Worm (Caenorhabditis elegans) whole organism, young adult: ENCODE measurements around the gene F56A8.5.

Source experiments
- B0336.3 ChIP-seq: fragments of 200-800 bp; sonication (Bioruptor generic); IDR thresholded peaks from 2 replicates; pipeline ENCODE4 v1.3.6; 2022; ENCODE audit warnings: missing genetic modification characterization, missing compliant biosample characterization
- C17E4.6 ChIP-seq: fragments of 200-800 bp; sonication (Bioruptor generic); IDR thresholded peaks from 2 replicates; pipeline ENCODE4 v1.3.6; 2022; ENCODE audit warnings: missing genetic modification reagents, missing genetic modification characterization, missing compliant biosample characterization
- F10E7.11 ChIP-seq: sonication (generic microtip); optimal IDR thresholded peaks from 2 replicates; lab custom pipeline; 2017; ENCODE audit warnings: mild to moderate bottlenecking, missing genetic modification characterization, moderate library complexity, missing compliant biosample characterization
- K11D2.4 ChIP-seq: fragments of 200-800 bp; sonication (Bioruptor generic); IDR thresholded peaks from 2 replicates; pipeline ENCODE4 v1.3.6; 2022; ENCODE audit warnings: missing genetic modification reagents, missing genetic modification characterization, missing compliant biosample characterization
- K12H6.12 ChIP-seq: fragments of 200-800 bp; sonication (Bioruptor generic); optimal IDR thresholded peaks from 2 replicates; lab custom pipeline; 2018; ENCODE audit warnings: mild to moderate bottlenecking, missing genetic modification characterization, missing compliant biosample characterization
- Y95B8A.8 ChIP-seq: fragments of 200-800 bp; sonication (Bioruptor generic); IDR thresholded peaks from 2 replicates; pipeline ENCODE4 v1.3.6; 2022; ENCODE audit warnings: missing genetic modification reagents, missing genetic modification characterization, missing compliant biosample characterization
- atf-7 ChIP-seq: sonication (generic microtip); optimal IDR thresholded peaks from 2 replicates; lab custom pipeline; 2017; ENCODE audit warnings: mild to moderate bottlenecking, missing genetic modification characterization, missing compliant biosample characterization
- attf-3 ChIP-seq: fragments of 200-800 bp; sonication (Bioruptor generic); conservative IDR thresholded peaks from 2 replicates; pipeline ENCODE4 v1.3.6; 2022; ENCODE audit warnings: missing genetic modification reagents, missing genetic modification characterization, missing compliant biosample characterization
- attf-5 ChIP-seq: fragments of 200-800 bp; sonication (Bioruptor generic); optimal IDR thresholded peaks from 2 replicates; lab custom pipeline; 2018; ENCODE audit warnings: mild to moderate bottlenecking, missing genetic modification characterization, missing compliant biosample characterization
- cebp-1 ChIP-seq, 2 experiments: fragments of 200-800 bp in 1 of 2; sonication (Bioruptor generic) in 1 of 2; sonication (generic microtip) in 1 of 2; IDR thresholded peaks in 1 of 2; optimal IDR thresholded peaks in 1 of 2; 2 replicates each; pipeline versions ENCODE4 v1.3.6 to Lab custom; 2017 to 2022; ENCODE audit warnings: missing compliant biosample characterization in 2 of 2, missing genetic modification characterization in 2 of 2, mild to moderate bottlenecking in 1 of 2, missing genetic modification reagents in 1 of 2, moderate library complexity in 1 of 2
- ceh-100 ChIP-seq: fragments of 200-800 bp; sonication (Bioruptor generic); IDR thresholded peaks from 2 replicates; pipeline ENCODE4 v1.3.6; 2022; ENCODE audit warnings: missing genetic modification reagents, missing genetic modification characterization, missing compliant biosample characterization
- ceh-27 ChIP-seq: fragments of 200-800 bp; sonication (Bioruptor generic); optimal IDR thresholded peaks from 2 replicates; lab custom pipeline; 2018; ENCODE audit warnings: mild to moderate bottlenecking, missing genetic modification characterization, moderate library complexity, missing compliant biosample characterization
- chd-7 ChIP-seq: sonication (generic microtip); optimal IDR thresholded peaks from 2 replicates; lab custom pipeline; 2016; ENCODE audit warnings: mild to moderate bottlenecking, missing genetic modification characterization, moderate library complexity, missing compliant biosample characterization
- dox-1 ChIP-seq: fragments of 200-800 bp; sonication (Bioruptor generic); IDR thresholded peaks from 2 replicates; pipeline ENCODE4 v1.3.6; 2022; ENCODE audit warnings: missing genetic modification reagents, missing genetic modification characterization, missing compliant biosample characterization
- dpl-1 ChIP-seq: fragments of 150-350 bp; optimal IDR thresholded peaks from 2 replicates; lab custom pipeline; 2014; ENCODE audit warnings: missing biosample characterization, missing genetic modification reagents, missing genetic modification characterization
- efl-1 ChIP-seq: fragments of 150-350 bp; optimal IDR thresholded peaks from 2 replicates; lab custom pipeline; 2014; ENCODE audit warnings: missing biosample characterization, missing genetic modification reagents, missing genetic modification characterization
- egrh-3 ChIP-seq: fragments of 200-800 bp; sonication (Bioruptor generic); IDR thresholded peaks from 2 replicates; pipeline ENCODE4 v1.3.6; 2022; ENCODE audit warnings: missing genetic modification reagents, missing genetic modification characterization, missing compliant biosample characterization
- ekl-4 ChIP-seq: fragments of 200-800 bp; sonication (Bioruptor generic); IDR thresholded peaks from 2 replicates; pipeline ENCODE4 v1.3.6; 2022; ENCODE audit warnings: missing genetic modification reagents, missing genetic modification characterization, missing compliant biosample characterization
- ets-4 ChIP-seq: fragments of 200-800 bp; sonication (Bioruptor generic); optimal IDR thresholded peaks from 2 replicates; lab custom pipeline; 2018; ENCODE audit warnings: mild to moderate bottlenecking, missing genetic modification characterization, missing compliant biosample characterization
- him-1 ChIP-seq: sonication (generic microtip); optimal IDR thresholded peaks from 2 replicates; lab custom pipeline; 2016; ENCODE audit warnings: missing genotype, missing genetic modification reagents, missing genetic modification characterization, missing compliant biosample characterization
- hlh-12 ChIP-seq: sonication (generic microtip); optimal IDR thresholded peaks from 2 replicates; lab custom pipeline; 2016; ENCODE audit warnings: missing genetic modification characterization, missing compliant biosample characterization
- hmg-1.2 ChIP-seq: fragments of 200-800 bp; sonication (Bioruptor generic); IDR thresholded peaks from 2 replicates; pipeline ENCODE4 v1.3.6; 2022; ENCODE audit warnings: missing genetic modification reagents, missing genetic modification characterization, missing compliant biosample characterization
- hmg-20 ChIP-seq: fragments of 200-800 bp; sonication (Bioruptor generic); IDR thresholded peaks from 2 replicates; pipeline ENCODE4 v1.3.6; 2022; ENCODE audit warnings: missing genetic modification reagents, missing genetic modification characterization, missing compliant biosample characterization
- lag-1 ChIP-seq: fragments of 200-800 bp; sonication (Bioruptor generic); IDR thresholded peaks from 2 replicates; pipeline ENCODE4 v1.3.6; 2022; ENCODE audit warnings: missing genetic modification reagents, missing genetic modification characterization, missing compliant biosample characterization
- let-607 ChIP-seq, 2 experiments: fragments of 200-800 bp in 1 of 2; sonication (Bioruptor generic) in 1 of 2; sonication (generic microtip) in 1 of 2; optimal IDR thresholded peaks; 2 replicates each; lab custom pipeline; 2016 to 2018; ENCODE audit warnings: mild to moderate bottlenecking in 2 of 2, missing compliant biosample characterization in 2 of 2, missing genetic modification characterization in 2 of 2, moderate library complexity in 2 of 2, missing genotype in 1 of 2
- lin-26 ChIP-seq: fragments of 200-800 bp; sonication (Bioruptor generic); IDR thresholded peaks from 2 replicates; pipeline ENCODE4 v1.3.6; 2022; ENCODE audit warnings: missing genetic modification reagents, missing genetic modification characterization, missing compliant biosample characterization
- lin-35 ChIP-seq, 3 experiments: fragments of 150-350 bp in 2 of 3; sonication (generic microtip) in 1 of 3; optimal IDR thresholded peaks; 2 replicates each; lab custom pipeline; 2014 to 2018; ENCODE audit warnings: missing biosample characterization in 3 of 3, missing genetic modification characterization in 3 of 3, missing genetic modification reagents in 3 of 3
- lin-40 ChIP-seq: sonication (generic microtip); optimal IDR thresholded peaks from 2 replicates; lab custom pipeline; 2016; ENCODE audit warnings: missing genetic modification characterization, mild to moderate bottlenecking, missing compliant biosample characterization, missing genotype, missing genetic modification reagents
- madf-10 ChIP-seq: sonication (generic microtip); optimal IDR thresholded peaks from 2 replicates; lab custom pipeline; 2016; ENCODE audit warnings: mild to moderate bottlenecking, missing genetic modification characterization, missing compliant biosample characterization
- mcd-1 ChIP-seq: fragments of 200-800 bp; sonication (Bioruptor generic); IDR thresholded peaks from 2 replicates; pipeline ENCODE4 v1.3.6; 2022; ENCODE audit warnings: missing genetic modification reagents, missing genetic modification characterization, missing compliant biosample characterization
- nfyb-1 ChIP-seq: fragments of 200-800 bp; sonication (Bioruptor generic); IDR thresholded peaks from 2 replicates; pipeline ENCODE4 v1.3.6; 2022; ENCODE audit warnings: missing genetic modification reagents, missing genetic modification characterization, missing compliant biosample characterization
- nhr-80 ChIP-seq: sonication (generic microtip); optimal IDR thresholded peaks from 2 replicates; lab custom pipeline; 2016; ENCODE audit warnings: missing genetic modification characterization, missing compliant biosample characterization
- pbrm-1 ChIP-seq: fragments of 200-800 bp; sonication (Bioruptor generic); IDR thresholded peaks from 2 replicates; pipeline ENCODE4 v1.3.6; 2022; ENCODE audit warnings: missing genetic modification reagents, missing genetic modification characterization, missing compliant biosample characterization
- pha-4 ChIP-seq: fragments of 150-350 bp; sonication (generic microtip); optimal IDR thresholded peaks from 2 replicates; lab custom pipeline; 2014; ENCODE audit warnings: missing biosample characterization, missing genetic modification reagents, missing genetic modification characterization
- tbp1 ChIP-seq: fragments of 200-800 bp; sonication (Bioruptor generic); optimal IDR thresholded peaks from 2 replicates; lab custom pipeline; 2018; ENCODE audit warnings: mild to moderate bottlenecking, missing genetic modification characterization, missing compliant biosample characterization
- tlf-1 ChIP-seq: fragments of 200-800 bp; sonication (Bioruptor generic); optimal IDR thresholded peaks from 2 replicates; lab custom pipeline; 2018; ENCODE audit warnings: mild to moderate bottlenecking, missing genetic modification characterization, missing compliant biosample characterization
- unc-62 ChIP-seq: fragments of 150-350 bp; optimal IDR thresholded peaks from 2 replicates; lab custom pipeline; 2014; ENCODE audit warnings: missing biosample characterization, missing genetic modification reagents, missing genetic modification characterization
- zfh-2 ChIP-seq: fragments of 200-800 bp; sonication (Bioruptor generic); conservative IDR thresholded peaks from 2 replicates; pipeline ENCODE4 v1.3.6; 2022; ENCODE audit warnings: missing genetic modification reagents, missing genetic modification characterization, missing compliant biosample characterization
- ztf-22 ChIP-seq: fragments of 200-800 bp; sonication (Bioruptor generic); optimal IDR thresholded peaks from 2 replicates; lab custom pipeline; 2018; ENCODE audit warnings: mild to moderate bottlenecking, missing genetic modification characterization, moderate library complexity, missing compliant biosample characterization
- ztf-25 ChIP-seq: fragments of 200-800 bp; sonication (Bioruptor generic); IDR thresholded peaks from 2 replicates; pipeline ENCODE4 v1.3.6; 2022; ENCODE audit warnings: missing genetic modification reagents, missing genetic modification characterization, missing compliant biosample characterization
- ztf-3 ChIP-seq: fragments of 200-800 bp; sonication (Bioruptor generic); optimal IDR thresholded peaks from 2 replicates; lab custom pipeline; 2018; ENCODE audit warnings: mild to moderate bottlenecking, missing genetic modification characterization, missing compliant biosample characterization
- ztf-6 ChIP-seq: fragments of 200-800 bp; sonication (Bioruptor generic); IDR thresholded peaks from 2 replicates; pipeline ENCODE4 v1.3.6; 2022; ENCODE audit warnings: missing genetic modification reagents, missing genetic modification characterization, missing compliant biosample characterization

The F56A8.5 gene

DNA sequence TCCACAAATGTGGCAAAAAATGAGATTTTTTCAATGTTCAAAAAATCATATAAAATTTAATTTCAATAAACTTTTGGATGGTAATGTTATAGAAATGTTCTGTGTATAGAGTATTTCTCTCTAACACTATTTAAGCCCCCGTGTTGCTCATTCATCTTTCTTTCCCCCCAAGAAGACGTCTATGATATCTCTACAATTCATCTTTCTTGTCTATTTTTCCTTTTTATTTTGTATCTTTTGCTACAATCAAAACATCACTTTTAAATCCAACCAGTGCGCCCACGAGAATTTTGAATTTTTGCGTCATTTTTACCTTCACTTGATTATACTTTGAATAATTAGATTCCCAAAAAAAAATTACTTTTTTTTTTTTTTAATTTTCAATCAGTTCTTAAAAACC is 7.1 kb downstream of the F56A8.5 start:
- TF ChIP-seq hlh-12 (no peak), ets-4 (GFP tag; lab: Kevin White, UChicago) (no peak), dpl-1 (GFP tag; lab: Kevin White, UChicago) (no peak), pha-4 (tag; lab: Kevin White, UChicago) (no peak), tbp1 (GFP tag; lab: Kevin White, UChicago) (no peak), lag-1 (GFP tag; lab: Robert Waterston, UW) (no peak), B0336.3 (GFP tag; lab: Robert Waterston, UW) (no peak), hmg-20 (GFP tag; lab: Robert Waterston, UW) (no peak), tlf-1 (GFP tag; lab: Kevin White, UChicago) (no peak), F10E7.11 (tag; lab: Kevin White, UChicago) (no peak), ztf-3 (GFP tag; lab: Kevin White, UChicago) (no peak), cebp-1 (GFP tag; IDR thresholded peaks at IDR 0.05; lab: Robert Waterston, UW) (no peak), cebp-1 (tag; optimal IDR thresholded peaks at IDR 0.05; lab: Kevin White, UChicago) (no peak), let-607 (tag; optimal IDR thresholded peaks at IDR 0.05; lab: Kevin White, UChicago) (no peak), ztf-6 (GFP tag; lab: Robert Waterston, UW) (no peak), him-1 (tag; lab: Kevin White, UChicago) (no peak), attf-3 (no peak)

DNA sequence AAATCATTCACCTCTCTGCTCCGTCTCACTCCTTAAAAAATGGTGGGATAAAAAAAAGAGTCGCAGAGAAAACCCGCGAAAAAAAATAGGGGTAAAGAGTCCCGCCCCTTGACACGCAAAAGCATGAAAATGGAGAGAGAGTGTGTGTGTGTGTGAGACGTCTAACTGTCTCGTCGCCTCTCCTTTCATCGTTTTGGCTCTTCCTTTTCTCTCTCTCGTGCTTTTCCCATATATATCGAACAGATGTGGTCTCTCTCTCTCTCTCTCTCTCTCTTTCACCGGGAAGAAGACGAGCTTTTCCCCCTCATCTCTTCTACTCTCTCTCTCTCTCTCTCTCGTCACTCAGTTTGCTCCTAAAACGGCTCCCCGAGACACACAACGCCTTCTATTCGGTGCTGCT is 10.1 kb downstream of the F56A8.5 start:
- peak; percentile 29; the same call in 1 of the 2 replicates for TF ChIP-seq pbrm-1
- TF ChIP-seq lin-35 (GFP tag; optimal IDR thresholded peaks at IDR 0.05; lab: Kevin White, UChicago): peak in 1 of 3 experiments; percentile 58
- peak; percentile 62 for TF ChIP-seq attf-5 (GFP tag; lab: Kevin White, UChicago)
- no peak for TF ChIP-seq cebp-1 (GFP tag; IDR thresholded peaks at IDR 0.05; lab: Robert Waterston, UW)
- peak; percentile 70 for TF ChIP-seq cebp-1 (tag; optimal IDR thresholded peaks at IDR 0.05; lab: Kevin White, UChicago)
- TF ChIP-seq Y95B8A.8 (GFP tag; lab: Robert Waterston, UW): no peak
- peak; percentile 27 for TF ChIP-seq atf-7 (tag; lab: Kevin White, UChicago)
- TF ChIP-seq zfh-2: peak; percentile 94
- peak; percentile 53 for TF ChIP-seq egrh-3 (GFP tag; lab: Robert Waterston, UW)
- no peak for TF ChIP-seq C17E4.6 (GFP tag; lab: Robert Waterston, UW)
- TF ChIP-seq ztf-25 (GFP tag; lab: Robert Waterston, UW): no peak
- 0 out of 2 replicates have a peak, but pooled peaks have one; percentile 29 for TF ChIP-seq lin-26 (GFP tag; lab: Robert Waterston, UW)
- peak; percentile 2 for TF ChIP-seq chd-7 (tag; lab: Kevin White, UChicago)
- 0 out of 2 replicates have a peak, but pooled peaks have one; percentile 45 for TF ChIP-seq K11D2.4 (GFP tag; lab: Robert Waterston, UW)
- peak; percentile 61 for TF ChIP-seq ceh-27
- TF ChIP-seq unc-62: no peak
- TF ChIP-seq tbp1 (GFP tag; lab: Kevin White, UChicago): peak; percentile 2
- 0 out of 2 replicates have a peak, but pooled peaks have one; percentile 49 for TF ChIP-seq ekl-4 (GFP tag; lab: Robert Waterston, UW)
- TF ChIP-seq ztf-22: no peak
- peak; percentile 21; the same call in 1 of the 2 replicates for TF ChIP-seq nfyb-1
- peak; percentile 48 for TF ChIP-seq mcd-1 (GFP tag; lab: Robert Waterston, UW)
- peak; percentile 67; the same call in 1 of the 2 replicates for TF ChIP-seq hmg-1.2 (GFP tag; lab: Robert Waterston, UW)
- TF ChIP-seq dox-1 (GFP tag; lab: Robert Waterston, UW): peak; percentile 66
- peak; percentile 8 for TF ChIP-seq madf-10 (tag; lab: Kevin White, UChicago)
- TF ChIP-seq lin-40: peak; percentile 62
- peak; percentile 37 for TF ChIP-seq nhr-80 (tag; lab: Kevin White, UChicago)
- TF ChIP-seq ceh-100 (GFP tag; lab: Robert Waterston, UW): 0 out of 2 replicates have a peak, but pooled peaks have one; percentile 9
- TF ChIP-seq K12H6.12: peak; percentile 68
- no peak for TF ChIP-seq efl-1 (GFP tag; lab: Kevin White, UChicago)
- TF ChIP-seq, all 124 proteins: peak for 22
